Worm (Caenorhabditis elegans) whole organism, early embryonic: ENCODE measurements around the gene lgg-3.
A peak's percentile ranks its signal among the peaks of the same experiment; 100 is the strongest.

ENCODE experiments used
- B0310.2 ChIP-seq: sonication (generic microtip); optimal IDR thresholded peaks from 2 replicates; lab custom pipeline; 2016; ENCODE audit warnings: mild to moderate bottlenecking, missing genetic modification characterization, missing compliant biosample characterization
- F13C5.2 ChIP-seq: sonication (generic microtip); optimal IDR thresholded peaks from 2 replicates; lab custom pipeline; 2017; ENCODE audit warnings: mild to moderate bottlenecking, missing genetic modification characterization, inconsistent platforms, missing compliant biosample characterization
- aly-1 ChIP-seq: sonication (generic microtip); optimal IDR thresholded peaks from 2 replicates; lab custom pipeline; 2016; ENCODE audit warnings: missing genetic modification characterization, missing compliant biosample characterization
- ama-1 ChIP-seq: fragments of 150-350 bp; optimal IDR thresholded peaks from 2 replicates; lab custom pipeline; 2014
- ceh-13 ChIP-seq: fragments of 200-800 bp; sonication (Bioruptor generic); optimal IDR thresholded peaks from 2 replicates; lab custom pipeline; 2018; ENCODE audit warnings: mild to moderate bottlenecking, missing genetic modification characterization, missing compliant biosample characterization
- ceh-36 ChIP-seq: sonication (generic microtip); optimal IDR thresholded peaks from 2 replicates; lab custom pipeline; 2016; ENCODE audit warnings: missing genetic modification characterization, inconsistent platforms, missing compliant biosample characterization
- ets-7 ChIP-seq: sonication (generic microtip); optimal IDR thresholded peaks from 2 replicates; lab custom pipeline; 2016; ENCODE audit warnings: missing genotype, missing genetic modification characterization, missing compliant biosample characterization
- flt-1 ChIP-seq: fragments of 200-800 bp; sonication (Bioruptor generic); IDR thresholded peaks from 2 replicates; pipeline ENCODE4 v1.3.6; 2022; ENCODE audit warnings: missing genetic modification characterization, missing compliant biosample characterization
- hmbx-1 ChIP-seq: sonication (generic microtip); optimal IDR thresholded peaks from 2 replicates; lab custom pipeline; 2016; ENCODE audit warnings: mild to moderate bottlenecking, missing genetic modification characterization, missing compliant biosample characterization
- hmg-4 ChIP-seq: fragments of 200-800 bp; sonication (Bioruptor generic); optimal IDR thresholded peaks from 2 replicates; lab custom pipeline; 2018; ENCODE audit warnings: mild to moderate bottlenecking, missing genetic modification characterization, missing compliant biosample characterization
- hnd-1 ChIP-seq: sonication (generic microtip); optimal IDR thresholded peaks from 2 replicates; lab custom pipeline; 2016; ENCODE audit warnings: missing genetic modification characterization, missing compliant biosample characterization
- pes-1 ChIP-seq: fragments of 200-800 bp; sonication (Bioruptor generic); IDR thresholded peaks from 2 replicates; pipeline ENCODE4 v1.3.6; 2022; ENCODE audit warnings: missing genetic modification reagents, missing genetic modification characterization, missing compliant biosample characterization
- scrt-1 ChIP-seq: fragments of 200-800 bp; sonication (Bioruptor generic); IDR thresholded peaks from 2 replicates; pipeline ENCODE4 v1.3.6; 2022; ENCODE audit warnings: missing genetic modification characterization, missing compliant biosample characterization
- sea-1 ChIP-seq: fragments of 200-800 bp; sonication (Bioruptor generic); conservative IDR thresholded peaks from 2 replicates; pipeline ENCODE4 v1.3.6; 2022; ENCODE audit warnings: missing genetic modification characterization, missing compliant biosample characterization
- tbx-11 ChIP-seq: fragments of 200-800 bp; sonication (Bioruptor generic); IDR thresholded peaks from 2 replicates; pipeline ENCODE4 v1.3.6; 2022; ENCODE audit warnings: missing genetic modification characterization, missing compliant biosample characterization
- tbx-37 ChIP-seq: fragments of 200-800 bp; sonication (Bioruptor generic); conservative IDR thresholded peaks from 2 replicates; pipeline ENCODE4 v1.3.6; 2022; ENCODE audit warnings: missing genetic modification reagents, missing genetic modification characterization, missing compliant biosample characterization
- tra-4 ChIP-seq: sonication (generic microtip); optimal IDR thresholded peaks from 2 replicates; lab custom pipeline; 2017; ENCODE audit warnings: missing genetic modification characterization, missing compliant biosample characterization

The lgg-3 gene

DNA sequence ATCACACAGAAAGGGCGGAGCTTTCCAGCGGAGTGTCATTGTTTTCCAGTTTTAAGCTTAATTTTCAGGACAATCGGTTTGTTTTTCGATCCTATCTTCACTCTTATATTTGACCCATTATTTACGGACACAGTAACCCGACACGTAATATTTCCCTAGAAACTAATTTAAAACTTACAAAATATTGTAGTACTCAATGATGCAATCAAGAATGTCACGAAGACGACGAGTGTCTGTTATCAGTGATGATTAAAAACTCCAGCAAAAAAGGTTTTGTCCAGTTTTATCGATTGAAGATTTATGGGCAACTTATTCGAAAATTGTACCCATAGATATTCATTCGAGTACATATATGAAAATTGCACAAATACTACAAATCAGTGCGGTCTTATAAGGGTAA is 35.1 kb upstream of the lgg-3 start, which contains the start of gene B0244.17:
Gene B0244.17, plus strand, starts transcription at position 301 of the 400 bp plus-strand sequence.
- no peak for TF ChIP-seq sea-1 (GFP tag; lab: Robert Waterston, UW)
- TF ChIP-seq tbx-37 (GFP tag; lab: Robert Waterston, UW), result no peak
- no peak for TF ChIP-seq ceh-13 (GFP tag; lab: Kevin White, UChicago)
- no peak for TF ChIP-seq scrt-1 (GFP tag; lab: Robert Waterston, UW)
- TF ChIP-seq tra-4 (tag; lab: Kevin White, UChicago), result no peak
- no peak for TF ChIP-seq ama-1 (lab: Kevin White, UChicago)
- no peak for TF ChIP-seq pes-1 (GFP tag; lab: Robert Waterston, UW)

DNA sequence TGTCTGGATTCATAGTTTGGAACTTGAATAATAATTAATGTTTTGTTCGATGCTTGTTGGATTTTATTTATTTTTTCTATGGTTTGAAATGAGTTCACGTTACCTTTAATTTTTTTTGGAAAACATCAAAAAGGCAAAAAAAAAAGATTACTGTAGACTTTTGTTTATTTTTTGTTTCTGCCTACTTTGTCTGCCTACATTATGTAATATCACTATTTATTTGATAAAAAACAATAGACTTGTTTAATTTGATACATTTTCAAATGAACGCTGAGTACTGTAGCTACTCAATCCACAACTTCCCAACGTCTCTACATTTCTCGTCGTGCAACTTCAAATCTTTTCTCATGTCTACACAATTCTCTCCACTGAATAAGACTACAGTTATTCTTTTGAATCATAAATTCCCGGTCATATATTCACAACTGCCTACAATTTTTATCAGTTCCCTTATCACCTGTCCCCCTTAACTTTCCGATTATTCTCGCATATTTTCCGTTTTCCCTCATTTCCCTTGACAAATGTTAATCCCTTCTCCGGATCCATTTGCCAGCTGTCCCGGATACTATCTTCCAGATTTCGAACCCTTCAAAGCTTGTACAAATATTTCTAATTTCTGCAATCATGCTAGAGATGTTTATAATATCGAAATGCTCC is 33.3 kb upstream of the lgg-3 start, which contains the start of the genes B0244.9 and B0244.7:
Gene B0244.9, minus strand, starts transcription at position 51 of the 657 bp plus-strand sequence.
Gene B0244.7, plus strand, starts transcription at position 522 of the 657 bp plus-strand sequence.
- TF ChIP-seq aly-1 (tag; lab: Kevin White, UChicago) (no peak), flt-1 (GFP tag; lab: Robert Waterston, UW) (no peak), sea-1 (GFP tag; lab: Robert Waterston, UW) (no peak), tbx-37 (GFP tag; lab: Robert Waterston, UW) (no peak), ceh-36 (tag; lab: Kevin White, UChicago) (no peak), scrt-1 (GFP tag; lab: Robert Waterston, UW) (no peak)

DNA sequence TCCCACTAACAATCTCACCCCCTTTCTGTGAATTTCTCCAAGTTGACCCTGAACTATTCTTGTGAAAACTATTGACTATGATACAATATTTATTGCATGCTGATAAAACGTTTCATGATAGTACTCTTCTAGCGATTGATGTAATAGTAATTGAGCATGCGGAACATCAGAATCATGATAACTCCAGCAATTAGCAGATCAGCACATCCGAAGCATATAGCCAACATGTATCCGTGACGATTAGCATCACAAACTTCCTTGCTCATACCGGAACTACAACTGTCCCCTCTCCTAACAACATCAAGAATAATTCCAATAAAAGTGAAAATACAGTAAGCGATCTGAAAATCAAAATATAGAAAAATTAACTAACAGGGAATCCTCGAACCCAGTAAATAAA is 32.2 kb upstream of the lgg-3 start:
- TF ChIP-seq tbx-11 (no peak), sea-1 (GFP tag; lab: Robert Waterston, UW) (no peak), pes-1 (GFP tag; lab: Robert Waterston, UW) (no peak), ets-7 (tag; lab: Kevin White, UChicago) (no peak), flt-1 (GFP tag; lab: Robert Waterston, UW) (no peak), ceh-13 (GFP tag; lab: Kevin White, UChicago) (no peak), aly-1 (tag; lab: Kevin White, UChicago) (no peak), hmg-4 (GFP tag; lab: Kevin White, UChicago) (no peak), ama-1 (lab: Kevin White, UChicago) (no peak), hmbx-1 (tag; lab: Kevin White, UChicago) (no peak), F13C5.2 (no peak), B0310.2 (no peak), hnd-1 (tag; lab: Kevin White, UChicago) (no peak), tra-4 (tag; lab: Kevin White, UChicago) (no peak), scrt-1 (GFP tag; lab: Robert Waterston, UW) (no peak)

DNA sequence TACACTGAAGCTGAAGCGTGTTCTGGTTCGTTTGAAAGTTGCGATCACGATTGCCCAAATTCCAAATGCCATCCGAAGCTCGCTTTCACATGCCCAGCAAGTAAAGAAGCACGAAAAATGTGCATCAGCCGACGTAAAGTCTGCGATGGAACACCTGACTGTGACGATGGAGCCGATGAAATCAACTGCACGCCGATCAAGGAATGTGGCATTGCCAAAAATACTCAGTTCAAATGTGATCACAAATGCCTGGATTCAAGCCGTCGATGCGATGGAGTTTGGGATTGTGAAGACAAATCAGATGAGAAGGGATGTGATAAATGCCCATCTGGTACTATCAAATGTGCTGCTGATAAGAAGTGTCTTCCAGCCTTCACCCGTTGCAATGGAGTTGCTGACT is 31.6 kb upstream of the lgg-3 start:
- TF ChIP-seq tbx-37 (GFP tag; lab: Robert Waterston, UW), result no peak
- no peak for TF ChIP-seq B0310.2
- TF ChIP-seq scrt-1 (GFP tag; lab: Robert Waterston, UW), result no peak
- no peak for TF ChIP-seq ceh-13 (GFP tag; lab: Kevin White, UChicago)
- no peak for TF ChIP-seq pes-1 (GFP tag; lab: Robert Waterston, UW)
- no peak for TF ChIP-seq ets-7 (tag; lab: Kevin White, UChicago)
- TF ChIP-seq ama-1 (lab: Kevin White, UChicago), result no peak
- no peak for TF ChIP-seq hmbx-1 (tag; lab: Kevin White, UChicago)
- no peak for TF ChIP-seq F13C5.2
- no peak for TF ChIP-seq tra-4 (tag; lab: Kevin White, UChicago)
- no peak for TF ChIP-seq aly-1 (tag; lab: Kevin White, UChicago)

DNA sequence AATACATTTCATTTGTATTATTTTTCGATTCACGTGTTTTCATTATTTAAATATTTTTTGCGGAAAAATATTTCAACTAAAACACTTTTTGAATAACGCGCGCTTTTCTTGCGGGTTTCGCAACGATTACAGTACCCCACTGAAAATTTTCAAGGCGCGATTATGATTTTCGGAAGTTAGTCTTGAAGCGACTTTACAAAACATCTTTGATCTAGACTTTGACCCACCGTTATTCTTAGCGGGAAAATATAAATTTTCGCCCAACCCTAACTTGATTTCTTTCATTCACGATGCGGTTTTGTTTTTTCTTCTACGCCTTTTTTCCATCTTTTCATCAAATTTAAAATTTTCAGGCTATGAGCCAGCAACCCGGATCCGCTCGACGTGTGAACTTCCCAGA is 30.0 kb upstream of the lgg-3 start, which contains the start of gene egg-1:
Gene egg-1, plus strand, starts transcription at position 354 of the 400 bp plus-strand sequence.
- TF ChIP-seq flt-1 (GFP tag; lab: Robert Waterston, UW), result no peak
- no peak for TF ChIP-seq tbx-37 (GFP tag; lab: Robert Waterston, UW)
- TF ChIP-seq ceh-13 (GFP tag; lab: Kevin White, UChicago), result no peak
- TF ChIP-seq ama-1 (lab: Kevin White, UChicago), result no peak
- TF ChIP-seq ets-7 (tag; lab: Kevin White, UChicago), result no peak
- no peak for TF ChIP-seq aly-1 (tag; lab: Kevin White, UChicago)
- TF ChIP-seq sea-1 (GFP tag; lab: Robert Waterston, UW), result no peak
- no peak for TF ChIP-seq scrt-1 (GFP tag; lab: Robert Waterston, UW)
- TF ChIP-seq F13C5.2, result no peak
- no peak for TF ChIP-seq tbx-11
- no peak for TF ChIP-seq B0310.2
- no peak for TF ChIP-seq pes-1 (GFP tag; lab: Robert Waterston, UW)

DNA sequence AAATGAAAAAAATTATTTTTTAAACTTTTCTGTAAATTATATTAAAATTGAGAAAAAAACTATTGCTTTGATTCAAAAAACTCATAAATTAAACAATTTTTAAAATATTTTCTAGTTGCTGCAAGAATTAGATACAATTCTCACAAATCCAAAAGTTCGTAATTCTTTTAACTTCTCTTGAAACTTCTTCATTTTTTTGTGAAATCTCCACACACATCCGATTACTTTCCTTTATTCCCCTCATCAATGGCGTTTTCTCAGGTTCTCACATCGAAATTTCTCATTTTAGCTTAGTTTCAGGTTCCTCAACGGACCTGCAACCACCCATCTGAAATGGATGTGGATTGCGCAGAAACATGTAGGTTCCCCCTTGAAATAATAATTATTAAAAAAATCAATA is 24.7 kb upstream of the lgg-3 start, which contains the start of gene wrm-1:
Gene wrm-1, plus strand, starts transcription at position 301 of the 400 bp plus-strand sequence.
- TF ChIP-seq aly-1 (tag; lab: Kevin White, UChicago) (no peak), tra-4 (tag; lab: Kevin White, UChicago) (no peak), hmg-4 (GFP tag; lab: Kevin White, UChicago) (no peak)

DNA sequence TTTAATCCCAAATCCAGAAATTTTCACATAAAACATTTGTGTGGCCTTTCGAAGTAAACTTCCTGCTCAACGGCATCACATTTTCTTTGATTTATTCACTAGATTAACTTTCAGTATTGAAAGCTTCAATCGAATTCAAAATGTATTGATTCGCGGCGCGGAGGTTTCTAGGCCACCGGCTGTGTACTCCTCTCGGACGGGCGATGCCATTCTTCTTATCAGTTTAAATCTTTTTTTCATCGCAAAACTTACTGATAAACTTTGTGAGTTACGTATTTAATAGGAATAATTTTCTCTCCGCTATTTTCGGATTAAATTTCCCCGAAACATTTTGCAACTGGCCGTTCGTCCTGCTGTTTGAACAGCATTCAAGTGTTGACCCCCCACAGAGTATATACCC is 24.1 kb upstream of the lgg-3 start:
- TF ChIP-seq tbx-37 (GFP tag; lab: Robert Waterston, UW) (peak; percentile 12; the same call in 1 of the 2 replicates), flt-1 (GFP tag; lab: Robert Waterston, UW) (no peak), hmg-4 (GFP tag; lab: Kevin White, UChicago) (peak; percentile 21)

DNA sequence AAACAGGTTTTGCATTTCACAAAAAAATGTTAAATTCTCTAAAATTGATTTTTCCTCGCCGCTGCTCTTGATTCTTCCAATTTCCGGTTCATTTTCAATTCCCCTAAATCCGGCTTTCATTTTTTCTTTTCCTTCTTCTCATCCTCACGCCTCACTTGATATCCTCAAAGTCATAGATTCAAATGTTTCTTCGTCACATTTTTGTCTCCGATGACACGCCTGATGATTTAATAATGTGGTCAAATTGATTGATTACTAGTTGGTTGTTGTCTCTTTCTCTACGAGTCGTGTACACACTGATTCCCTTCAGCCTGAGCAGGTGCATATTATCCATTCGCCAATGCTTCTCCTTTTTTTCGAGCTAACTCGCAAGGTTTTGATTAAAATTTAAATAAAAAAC is 23.7 kb upstream of the lgg-3 start:
- TF ChIP-seq ceh-13 (GFP tag; lab: Kevin White, UChicago), result no peak
- TF ChIP-seq hnd-1 (tag; lab: Kevin White, UChicago), result no peak
- TF ChIP-seq tbx-11, result no peak
- no peak for TF ChIP-seq pes-1 (GFP tag; lab: Robert Waterston, UW)
- no peak for TF ChIP-seq tra-4 (tag; lab: Kevin White, UChicago)
- no peak for TF ChIP-seq hmbx-1 (tag; lab: Kevin White, UChicago)
- TF ChIP-seq ets-7 (tag; lab: Kevin White, UChicago), result no peak
- no peak for TF ChIP-seq flt-1 (GFP tag; lab: Robert Waterston, UW)
- TF ChIP-seq hmg-4 (GFP tag; lab: Kevin White, UChicago), result no peak
- TF ChIP-seq ama-1 (lab: Kevin White, UChicago), result no peak
- no peak for TF ChIP-seq ceh-36 (tag; lab: Kevin White, UChicago)
- no peak for TF ChIP-seq aly-1 (tag; lab: Kevin White, UChicago)
- TF ChIP-seq sea-1 (GFP tag; lab: Robert Waterston, UW), result no peak
- no peak for TF ChIP-seq scrt-1 (GFP tag; lab: Robert Waterston, UW)
- no peak for TF ChIP-seq B0310.2
- TF ChIP-seq F13C5.2, result no peak
- TF ChIP-seq tbx-37 (GFP tag; lab: Robert Waterston, UW), result no peak
